Worm (Caenorhabditis elegans): ENCODE data around the gene timm-17B.1.

timm-17B.1 gene

DNA sequence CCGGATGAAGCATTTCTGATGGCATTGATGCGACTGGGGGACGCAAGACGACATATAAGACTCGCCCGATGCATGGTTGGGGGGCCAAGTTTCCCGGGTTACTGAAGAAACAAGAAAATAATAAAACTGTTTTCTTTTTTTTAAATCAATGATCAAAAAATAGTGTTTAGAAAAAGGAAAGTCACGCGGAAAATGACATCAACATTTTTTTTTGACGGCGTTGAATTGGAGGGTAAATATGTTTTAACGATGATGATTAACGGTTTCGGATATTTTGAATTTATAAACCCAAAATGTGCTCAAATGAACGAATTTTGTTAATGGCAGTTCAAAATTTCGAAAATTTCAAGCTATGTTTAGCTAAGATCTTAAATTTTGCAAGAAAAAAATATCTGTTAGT is 41.4 kb downstream of the timm-17B.1 start, which contains the start of gene ogdh-1:
TSS of gene ogdh-1 (minus strand) at position 101 of the 400 bp plus-strand sequence.
- TF ChIP-seq hmg-11 (tag; optimal IDR thresholded peaks at IDR 0.05) (no peak), egl-27 (tag; optimal IDR thresholded peaks at IDR 0.05) (no peak), unc-62 (GFP tag; optimal IDR thresholded peaks at IDR 0.05) (no peak), R02D3.7 (tag; optimal IDR thresholded peaks at IDR 0.05) (no peak), nhr-237 (tag; optimal IDR thresholded peaks at IDR 0.05) (no peak), ztf-11 (tag; optimal IDR thresholded peaks at IDR 0.05) (no peak), sea-2 (GFP tag; optimal IDR thresholded peaks at IDR 0.05) (no peak), nfya-1 (tag; optimal IDR thresholded peaks at IDR 0.05; ENCODE audit: insufficient read depth) (no peak), pha-4 (tag; optimal IDR thresholded peaks at IDR 0.05) (no peak), lin-39 (tag; optimal IDR thresholded peaks at IDR 0.05) (no peak), snpc-4 (tag; optimal IDR thresholded peaks at IDR 0.05) (no peak), ceh-82 (tag; optimal IDR thresholded peaks at IDR 0.05) (no peak), nhr-12 (tag; optimal IDR thresholded peaks at IDR 0.05) (no peak), unc-39 (tag; optimal IDR thresholded peaks at IDR 0.05) (no peak), ztf-4 (tag; optimal IDR thresholded peaks at IDR 0.05) (no peak), nhr-43 (tag; optimal IDR thresholded peaks at IDR 0.05; ENCODE audit: poor library complexity, severe bottlenecking) (no peak), zag-1 (tag; optimal IDR thresholded peaks at IDR 0.05) (no peak)

Measured in whole organism, L3 larva.